Fruit fly (Drosophila melanogaster) Kc167 (cell line): ENCODE data around the gene CG34313.

Experiments
- Sin3A ChIP-seq: fragments of >200 bp; optimal IDR thresholded peaks from 2 replicates; lab custom pipeline; 2018; ENCODE audit warnings: missing external identifiers
- insv ChIP-seq: fragments of >200 bp; optimal IDR thresholded peaks from 3 replicates; lab custom pipeline; 2018; ENCODE audit warnings: missing external identifiers
- psq ChIP-seq: fragments of >200 bp; optimal IDR thresholded peaks from 2 replicates; lab custom pipeline; 2017; ENCODE audit warnings: missing external identifiers
- ttk ChIP-seq: sonication (Bioruptor generic); optimal IDR thresholded peaks from 2 replicates; lab custom pipeline; 2017; ENCODE audit warnings: missing external identifiers

DNA sequence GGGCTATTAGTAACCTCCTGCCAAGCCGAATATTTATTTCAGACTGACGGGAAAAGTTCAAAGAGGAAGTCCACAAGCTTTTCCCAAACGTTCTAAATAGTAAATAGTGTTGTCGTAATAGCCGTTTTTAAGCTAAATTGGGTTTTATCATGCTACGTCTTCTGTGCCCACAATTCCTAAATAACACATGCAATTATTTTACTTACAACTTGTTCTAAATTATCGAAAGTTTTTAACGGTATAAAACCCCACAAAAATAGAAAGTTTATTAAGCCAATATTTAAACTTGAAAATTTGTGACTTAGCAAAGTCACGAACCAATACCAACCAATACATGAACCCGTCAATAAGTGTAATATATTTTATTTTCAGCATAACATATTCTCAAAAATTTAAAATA is 30.6 kb upstream of the CG34313 start, which contains the start of gene CG13284:
- TF ChIP-seq ttk (no peak), Sin3A (lab: Kevin White, UChicago) (no peak), insv (lab: Kevin White, UChicago) (no peak), psq (lab: Kevin White, UChicago) (no peak)
